Worm (Caenorhabditis elegans) whole organism, late embryonic: Measurements from ENCODE around the gene C44B12.9.

Experiments
- C08G9.2 ChIP-seq: sonication (generic microtip); optimal IDR thresholded peaks from 2 replicates; lab custom pipeline; 2016; ENCODE audit warnings: mild to moderate bottlenecking, missing genetic modification characterization, moderate library complexity, missing compliant biosample characterization
- C38D4.7 ChIP-seq: fragments of 200-800 bp; sonication (Bioruptor generic); optimal IDR thresholded peaks from 2 replicates; lab custom pipeline; 2018; ENCODE audit warnings: mild to moderate bottlenecking, missing genetic modification characterization, moderate library complexity, missing compliant biosample characterization
- K02D7.2 ChIP-seq: sonication (generic microtip); optimal IDR thresholded peaks from 2 replicates; lab custom pipeline; 2017; ENCODE audit warnings: mild to moderate bottlenecking, missing genetic modification characterization, missing compliant biosample characterization
- K09A11.1 ChIP-seq: sonication (generic microtip); optimal IDR thresholded peaks from 2 replicates; lab custom pipeline; 2017; ENCODE audit warnings: antibody characterized with exemption, mild to moderate bottlenecking, missing genetic modification characterization, missing compliant biosample characterization; ENCODE audit not compliant: insufficient read depth
- T23F11.4 ChIP-seq: fragments of 200-800 bp; sonication (Bioruptor generic); optimal IDR thresholded peaks from 2 replicates; lab custom pipeline; 2018; ENCODE audit warnings: mild to moderate bottlenecking, missing genetic modification characterization, missing compliant biosample characterization
- Y22D7AL.16 ChIP-seq: sonication (generic microtip); optimal IDR thresholded peaks from 2 replicates; lab custom pipeline; 2016; ENCODE audit warnings: missing genetic modification characterization, missing compliant biosample characterization
- ahr-1 ChIP-seq: sonication (generic microtip); optimal IDR thresholded peaks from 2 replicates; lab custom pipeline; 2016; ENCODE audit warnings: missing genetic modification characterization, missing compliant biosample characterization
- ama-1 ChIP-seq: fragments of 150-350 bp; optimal IDR thresholded peaks from 2 replicates; lab custom pipeline; 2014
- ceh-14 ChIP-seq: sonication (generic microtip); optimal IDR thresholded peaks from 2 replicates; lab custom pipeline; 2016; ENCODE audit warnings: missing genotype, missing genetic modification characterization, missing compliant biosample characterization
- ceh-18 ChIP-seq: sonication (generic microtip); optimal IDR thresholded peaks from 2 replicates; lab custom pipeline; 2016; ENCODE audit warnings: missing genetic modification characterization, missing compliant biosample characterization
- ceh-24 ChIP-seq: sonication (generic microtip); optimal IDR thresholded peaks from 2 replicates; lab custom pipeline; 2016; ENCODE audit warnings: mild to moderate bottlenecking, missing genetic modification characterization, missing compliant biosample characterization
- ceh-34 ChIP-seq: sonication (generic microtip); optimal IDR thresholded peaks from 2 replicates; lab custom pipeline; 2016; ENCODE audit warnings: mild to moderate bottlenecking, missing genetic modification characterization, missing compliant biosample characterization
- ceh-6 ChIP-seq: fragments of 200-800 bp; sonication (Bioruptor generic); optimal IDR thresholded peaks from 2 replicates; lab custom pipeline; 2018; ENCODE audit warnings: mild to moderate bottlenecking, missing genetic modification characterization, missing compliant biosample characterization
- ceh-9 ChIP-seq: sonication (generic microtip); optimal IDR thresholded peaks from 2 replicates; lab custom pipeline; 2016; ENCODE audit warnings: mild to moderate bottlenecking, missing genetic modification characterization, inconsistent platforms, missing compliant biosample characterization
- che-1 ChIP-seq: sonication (generic microtip); optimal IDR thresholded peaks from 2 replicates; lab custom pipeline; 2016; ENCODE audit warnings: mild to moderate bottlenecking, missing genetic modification characterization, missing compliant biosample characterization
- elt-2 ChIP-seq: sonication (generic microtip); optimal IDR thresholded peaks from 2 replicates; lab custom pipeline; 2016; ENCODE audit warnings: missing genetic modification reagents, missing genetic modification characterization, missing compliant biosample characterization
- elt-4 ChIP-seq: sonication (generic microtip); optimal IDR thresholded peaks from 2 replicates; lab custom pipeline; 2016; ENCODE audit warnings: missing genetic modification characterization, missing compliant biosample characterization
- ets-4 ChIP-seq: sonication (generic microtip); optimal IDR thresholded peaks from 2 replicates; lab custom pipeline; 2016; ENCODE audit warnings: missing genetic modification characterization, missing compliant biosample characterization
- eyg-1 ChIP-seq: sonication (generic microtip); optimal IDR thresholded peaks from 2 replicates; lab custom pipeline; 2016; ENCODE audit warnings: missing genotype, missing genetic modification characterization, missing compliant biosample characterization
- fax-1 ChIP-seq: sonication (generic microtip); optimal IDR thresholded peaks from 2 replicates; lab custom pipeline; 2016; ENCODE audit warnings: missing genotype, missing genetic modification characterization, missing compliant biosample characterization
- gmeb-2 ChIP-seq: sonication (generic microtip); optimal IDR thresholded peaks from 2 replicates; lab custom pipeline; 2016; ENCODE audit warnings: missing genetic modification characterization, inconsistent platforms, missing compliant biosample characterization
- hlh-15 ChIP-seq: sonication (generic microtip); optimal IDR thresholded peaks from 2 replicates; lab custom pipeline; 2016; ENCODE audit warnings: missing genetic modification characterization, missing compliant biosample characterization
- hlh-30 ChIP-seq: sonication (generic microtip); optimal IDR thresholded peaks from 2 replicates; lab custom pipeline; 2017; ENCODE audit warnings: antibody characterized with exemption, missing genetic modification characterization, missing compliant biosample characterization; ENCODE audit not compliant: insufficient read depth
- hlh-8 ChIP-seq: sonication (generic microtip); optimal IDR thresholded peaks from 2 replicates; lab custom pipeline; 2016; ENCODE audit warnings: missing genotype, missing genetic modification characterization, missing compliant biosample characterization
- lim-6 ChIP-seq: sonication (generic microtip); optimal IDR thresholded peaks from 2 replicates; lab custom pipeline; 2016; ENCODE audit warnings: missing genetic modification characterization, missing compliant biosample characterization
- lin-11 ChIP-seq: fragments of 200-800 bp; sonication (Bioruptor generic); optimal IDR thresholded peaks from 2 replicates; lab custom pipeline; 2018; ENCODE audit warnings: mild to moderate bottlenecking, missing genetic modification characterization, missing compliant biosample characterization
- madf-2 ChIP-seq: sonication (generic microtip); optimal IDR thresholded peaks from 2 replicates; lab custom pipeline; 2017; ENCODE audit warnings: missing genetic modification characterization, missing compliant biosample characterization
- mec-3 ChIP-seq: sonication (generic microtip); optimal IDR thresholded peaks from 2 replicates; lab custom pipeline; 2016; ENCODE audit warnings: borderline replicate concordance, missing genetic modification characterization, missing compliant biosample characterization
- nfya-1 ChIP-seq: sonication (generic microtip); optimal IDR thresholded peaks from 2 replicates; lab custom pipeline; 2017; ENCODE audit warnings: missing genetic modification characterization, mild to moderate bottlenecking, missing compliant biosample characterization, antibody characterized with exemption, moderate library complexity
- nhr-232 ChIP-seq: sonication (generic microtip); optimal IDR thresholded peaks from 2 replicates; lab custom pipeline; 2016; ENCODE audit warnings: missing genetic modification characterization, missing compliant biosample characterization
- npax-4 ChIP-seq: sonication (generic microtip); optimal IDR thresholded peaks from 2 replicates; lab custom pipeline; 2016; ENCODE audit warnings: missing genetic modification characterization, missing compliant biosample characterization
- odd-2 ChIP-seq: sonication (generic microtip); optimal IDR thresholded peaks from 2 replicates; lab custom pipeline; 2017; ENCODE audit warnings: antibody characterized with exemption, mild to moderate bottlenecking, missing genetic modification characterization, missing compliant biosample characterization
- pag-3 ChIP-seq: sonication (generic microtip); optimal IDR thresholded peaks from 2 replicates; lab custom pipeline; 2016; ENCODE audit warnings: missing compliant biosample characterization, missing genetic modification characterization, borderline replicate concordance
- pat-9 ChIP-seq: fragments of 200-800 bp; sonication (Bioruptor generic); optimal IDR thresholded peaks from 2 replicates; lab custom pipeline; 2018; ENCODE audit warnings: mild to moderate bottlenecking, missing genetic modification characterization, moderate library complexity, missing compliant biosample characterization
- pax-1 ChIP-seq: fragments of 150-350 bp; optimal IDR thresholded peaks from 2 replicates; lab custom pipeline; 2014; ENCODE audit warnings: missing biosample characterization, missing genetic modification characterization
- pha-2 ChIP-seq: sonication (generic microtip); optimal IDR thresholded peaks from 2 replicates; lab custom pipeline; 2017; ENCODE audit warnings: mild to moderate bottlenecking, missing genetic modification characterization, missing compliant biosample characterization
- pqm-1 ChIP-seq: sonication (generic microtip); optimal IDR thresholded peaks from 2 replicates; lab custom pipeline; 2016; ENCODE audit warnings: missing genetic modification characterization, missing compliant biosample characterization
- rnt-1 ChIP-seq: sonication (generic microtip); optimal IDR thresholded peaks from 2 replicates; lab custom pipeline; 2016; ENCODE audit warnings: missing genetic modification characterization, missing compliant biosample characterization
- sox-4 ChIP-seq: sonication (generic microtip); optimal IDR thresholded peaks from 2 replicates; lab custom pipeline; 2017; ENCODE audit warnings: mild to moderate bottlenecking, missing genetic modification characterization, inconsistent platforms, missing compliant biosample characterization
- syd-9 ChIP-seq: sonication (generic microtip); optimal IDR thresholded peaks from 2 replicates; lab custom pipeline; 2016; ENCODE audit warnings: mild to moderate bottlenecking, missing genetic modification characterization, moderate library complexity, missing compliant biosample characterization
- tbx-2 ChIP-seq: sonication (generic microtip); optimal IDR thresholded peaks from 2 replicates; lab custom pipeline; 2016; ENCODE audit warnings: missing genetic modification characterization, missing compliant biosample characterization
- tbx-7 ChIP-seq: sonication (generic microtip); optimal IDR thresholded peaks from 2 replicates; lab custom pipeline; 2016; ENCODE audit warnings: missing genotype, missing genetic modification characterization, missing compliant biosample characterization
- ttx-3 ChIP-seq: sonication (generic microtip); optimal IDR thresholded peaks from 2 replicates; lab custom pipeline; 2016; ENCODE audit warnings: missing genetic modification reagents, missing genetic modification characterization, missing compliant biosample characterization
- unc-42 ChIP-seq: sonication (generic microtip); optimal IDR thresholded peaks from 2 replicates; lab custom pipeline; 2016; ENCODE audit warnings: missing genotype, missing genetic modification characterization, missing compliant biosample characterization
- unc-55 ChIP-seq: sonication (generic microtip); optimal IDR thresholded peaks from 2 replicates; lab custom pipeline; 2017; ENCODE audit warnings: missing biosample characterization, missing genetic modification reagents, missing genetic modification characterization
- ztf-16 ChIP-seq: sonication (generic microtip); optimal IDR thresholded peaks from 2 replicates; lab custom pipeline; 2017; ENCODE audit warnings: missing genetic modification characterization, missing compliant biosample characterization

C44B12.9 gene

DNA sequence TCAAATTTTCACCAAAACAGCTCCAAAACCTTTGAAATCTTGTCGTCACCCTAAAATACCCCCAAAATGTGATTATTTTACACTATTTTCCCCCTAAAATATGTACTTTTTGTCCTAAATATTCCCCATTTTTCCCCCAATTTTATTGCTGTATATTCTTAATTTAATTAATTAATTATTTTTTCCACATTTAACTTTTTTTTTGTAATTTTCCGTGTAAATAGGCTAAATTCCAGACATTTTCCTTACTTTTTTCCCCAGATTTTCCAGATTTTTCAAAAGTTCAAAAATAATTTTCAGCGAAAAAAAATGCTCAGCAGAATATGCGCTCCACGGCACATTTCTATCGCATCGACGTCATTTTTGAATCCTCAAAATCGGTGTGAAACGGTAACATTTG is 7.3 kb downstream of the C44B12.9 start, which contains the start of gene cox-18:
TSS of gene cox-18 (plus strand) at position 301 of the 400 bp plus-strand sequence.
- no peak for TF ChIP-seq odd-2
- no peak for TF ChIP-seq mec-3 (tag; lab: Kevin White, UChicago)
- no peak for TF ChIP-seq ahr-1 (tag; lab: Kevin White, UChicago)
- no peak for TF ChIP-seq pax-1 (tag; lab: Kevin White, UChicago)
- TF ChIP-seq elt-4 (tag; lab: Kevin White, UChicago), result no peak
- TF ChIP-seq ets-4 (tag; lab: Kevin White, UChicago), result no peak
- no peak for TF ChIP-seq hlh-8 (tag; lab: Kevin White, UChicago)
- TF ChIP-seq lin-11, result no peak

- TF ChIP-seq K09A11.1 (no peak), odd-2 (no peak), hlh-15 (no peak), npax-4 (no peak), mec-3 (tag; lab: Kevin White, UChicago) (no peak), pag-3 (tag; lab: Kevin White, UChicago) (no peak), che-1 (no peak), rnt-1 (tag; lab: Kevin White, UChicago) (no peak), K02D7.2 (tag; lab: Kevin White, UChicago) (no peak), tbx-2 (tag; lab: Kevin White, UChicago) (no peak), ceh-6 (GFP tag; lab: Kevin White, UChicago) (no peak), T23F11.4 (no peak), ceh-9 (tag; lab: Kevin White, UChicago) (no peak)
These were observed 8.3 kb downstream of the C44B12.9 start for ce11 chrIV:1096154-1096553.

ce11 chrIV:1093870-1094564 is 10.4 kb downstream of the C44B12.9 start, which contains the start of the genes cct-8 and Y55F3AR.2:
Gene cct-8, minus strand, starts transcription at chrIV:1093920.
Gene Y55F3AR.2, plus strand, starts transcription at chrIV:1094541.
- peak; percentile 80 for TF ChIP-seq ceh-18
- TF ChIP-seq tbx-7, result no peak
- peak; percentile 81 for TF ChIP-seq tbx-2 (tag; lab: Kevin White, UChicago)
- TF ChIP-seq ets-4 (tag; lab: Kevin White, UChicago), result peak; percentile 64
- no peak for TF ChIP-seq sox-4 (tag; lab: Kevin White, UChicago)
- peak; percentile 83 for TF ChIP-seq ceh-14 (tag; lab: Kevin White, UChicago)
- no peak for TF ChIP-seq npax-4
- no peak for TF ChIP-seq Y22D7AL.16 (tag; lab: Kevin White, UChicago)
- TF ChIP-seq T23F11.4, result peak; percentile 44
- no peak for TF ChIP-seq hlh-15
- TF ChIP-seq lim-6, result peak; percentile 16
- TF ChIP-seq ceh-24, result no peak
- TF ChIP-seq ceh-34, result peak; percentile 72
- no peak for TF ChIP-seq fax-1 (tag; lab: Kevin White, UChicago)
- TF ChIP-seq ama-1, result no peak
- peak; percentile 40 for TF ChIP-seq hlh-30 (tag; lab: Kevin White, UChicago)
- TF ChIP-seq eyg-1 (tag; lab: Kevin White, UChicago), result peak; percentile 33
- TF ChIP-seq rnt-1 (tag; lab: Kevin White, UChicago), result peak; percentile 67
- TF ChIP-seq che-1, result peak; percentile 40
- peak; percentile 80 for TF ChIP-seq unc-42
- TF ChIP-seq ttx-3, result peak; percentile 66
- TF ChIP-seq C38D4.7, result peak; percentile 27
- peak; percentile 42 for TF ChIP-seq lin-11
- TF ChIP-seq pha-2 (tag; lab: Kevin White, UChicago), result peak; percentile 46
- peak; percentile 60 for TF ChIP-seq pat-9 (tag; lab: Kevin White, UChicago)
- TF ChIP-seq pqm-1 (tag; lab: Kevin White, UChicago), result no peak
- TF ChIP-seq ahr-1 (tag; lab: Kevin White, UChicago), result peak; percentile 16
- TF ChIP-seq C08G9.2 (tag; lab: Kevin White, UChicago), result peak; percentile 63
- TF ChIP-seq madf-2, result peak; percentile 71
- TF ChIP-seq elt-2 (tag; lab: Kevin White, UChicago), result peak; percentile 77
- peak; percentile 45 for TF ChIP-seq gmeb-2 (tag; lab: Kevin White, UChicago)
- TF ChIP-seq syd-9 (tag; lab: Kevin White, UChicago), result peak; percentile 9
- TF ChIP-seq nhr-232, result no peak
- TF ChIP-seq elt-4 (tag; lab: Kevin White, UChicago), result no peak
- peak; percentile 10 for TF ChIP-seq hlh-8 (tag; lab: Kevin White, UChicago)
- peak; percentile 97 for TF ChIP-seq nfya-1 (tag; lab: Kevin White, UChicago)
- peak; percentile 35 for TF ChIP-seq unc-55 (GFP tag; lab: Kevin White, UChicago)
- peak; percentile 72 for TF ChIP-seq ztf-16
